Worm (Caenorhabditis elegans) whole organism, L1 larva: Measurements from ENCODE around the gene fbxa-81.

Experiments used
- C34B4.2 ChIP-seq: sonication (generic microtip); optimal IDR thresholded peaks from 2 replicates; lab custom pipeline; 2017; ENCODE audit warnings: mild to moderate bottlenecking, missing genetic modification characterization, missing compliant biosample characterization
- Y116A8C.19 ChIP-seq: sonication (generic microtip); optimal IDR thresholded peaks from 2 replicates; lab custom pipeline; 2016; ENCODE audit warnings: missing compliant biosample characterization, missing genetic modification characterization, borderline replicate concordance
- aly-2 ChIP-seq: fragments of 150-350 bp; optimal IDR thresholded peaks from 2 replicates; lab custom pipeline; 2014; ENCODE audit warnings: missing biosample characterization, missing genetic modification characterization
- blmp-1 ChIP-seq: fragments of 150-350 bp; optimal IDR thresholded peaks from 2 replicates; lab custom pipeline; 2014; ENCODE audit warnings: missing biosample characterization, missing genetic modification characterization
- ceh-88 ChIP-seq: fragments of 200-800 bp; sonication (Bioruptor generic); IDR thresholded peaks from 2 replicates; pipeline ENCODE4 v1.3.6; 2022; ENCODE audit warnings: missing genetic modification characterization, missing compliant biosample characterization
- efl-1 ChIP-seq, 4 experiments: fragments of 150-350 bp; optimal IDR thresholded peaks in 3 of 4; peaks in 1 of 4; 1 replicate in 1 of 4; 2 replicates in 3 of 4; lab custom pipeline; 2014; ENCODE audit warnings: missing biosample characterization in 2 of 4, missing genetic modification characterization in 2 of 4, missing genetic modification reagents in 2 of 4
- efl-3 ChIP-seq: fragments of 200-800 bp; sonication (Bioruptor generic); optimal IDR thresholded peaks from 2 replicates; lab custom pipeline; 2018; ENCODE audit warnings: mild to moderate bottlenecking, missing genetic modification characterization, missing compliant biosample characterization
- elt-3 ChIP-seq, 6 experiments: fragments of 150-350 bp in 1 of 6; sonication (generic microtip); optimal IDR thresholded peaks; 2 replicates each; lab custom pipeline; 2017 to 2018; ENCODE audit warnings: missing biosample characterization in 6 of 6, missing genetic modification characterization in 6 of 6, inconsistent platforms in 1 of 6
- ets-5 ChIP-seq: fragments of 200-800 bp; sonication (Bioruptor generic); IDR thresholded peaks from 2 replicates; pipeline ENCODE4 v1.3.6; 2022; ENCODE audit warnings: missing genetic modification characterization, missing compliant biosample characterization
- hlh-17 ChIP-seq: fragments of 200-800 bp; sonication (Bioruptor generic); optimal IDR thresholded peaks from 2 replicates; lab custom pipeline; 2018; ENCODE audit warnings: missing genetic modification characterization, mild to moderate bottlenecking, missing compliant biosample characterization, moderate library complexity, borderline replicate concordance
- hlh-4 ChIP-seq: sonication (generic microtip); optimal IDR thresholded peaks from 2 replicates; lab custom pipeline; 2016; ENCODE audit warnings: mild to moderate bottlenecking, missing genetic modification characterization, missing compliant biosample characterization
- irx-1 ChIP-seq: sonication (generic microtip); optimal IDR thresholded peaks from 2 replicates; lab custom pipeline; 2016; ENCODE audit warnings: missing genetic modification characterization, missing compliant biosample characterization
- jun-1 ChIP-seq: fragments of 150-350 bp; optimal IDR thresholded peaks from 2 replicates; lab custom pipeline; 2014; ENCODE audit warnings: missing biosample characterization, missing genetic modification reagents, missing genetic modification characterization
- lin-13 ChIP-seq: fragments of 150-350 bp; optimal IDR thresholded peaks from 2 replicates; lab custom pipeline; 2014; ENCODE audit warnings: missing biosample characterization, missing genetic modification reagents, missing genetic modification characterization
- lin-14 ChIP-seq: fragments of 200-800 bp; sonication (Bioruptor generic); optimal IDR thresholded peaks from 2 replicates; lab custom pipeline; 2018; ENCODE audit warnings: mild to moderate bottlenecking, missing genetic modification characterization, moderate library complexity, missing compliant biosample characterization
- lin-15B ChIP-seq: fragments of 150-350 bp; sonication (generic microtip); optimal IDR thresholded peaks from 3 replicates; lab custom pipeline; 2014; ENCODE audit warnings: missing biosample characterization, missing genetic modification characterization
- lin-39 ChIP-seq: fragments of 150-350 bp; optimal IDR thresholded peaks from 2 replicates; lab custom pipeline; 2014; ENCODE audit warnings: missing biosample characterization, missing genetic modification reagents, missing genetic modification characterization
- lsy-2 ChIP-seq, 2 experiments: fragments of 150-350 bp; optimal IDR thresholded peaks; 2 replicates each; lab custom pipeline; 2014; ENCODE audit warnings: missing biosample characterization in 2 of 2, missing genetic modification characterization in 2 of 2
- mab-9 ChIP-seq: fragments of 200-800 bp; sonication (Bioruptor generic); IDR thresholded peaks from 2 replicates; pipeline ENCODE4 v1.3.6; 2022; ENCODE audit warnings: missing genetic modification reagents, missing genetic modification characterization, missing compliant biosample characterization
- mdl-1 ChIP-seq, 2 experiments: fragments of 150-350 bp; optimal IDR thresholded peaks; 2 replicates each; lab custom pipeline; 2014 to 2017; ENCODE audit warnings: missing biosample characterization in 2 of 2, missing genetic modification characterization in 2 of 2, inconsistent platforms in 1 of 2
- mep-1 ChIP-seq: fragments of 150-350 bp; optimal IDR thresholded peaks from 2 replicates; lab custom pipeline; 2014; ENCODE audit warnings: missing biosample characterization, missing genetic modification characterization
- nhr-20 ChIP-seq: sonication (generic microtip); optimal IDR thresholded peaks from 2 replicates; lab custom pipeline; 2016; ENCODE audit warnings: mild to moderate bottlenecking, missing genetic modification characterization, missing compliant biosample characterization
- nhr-76 ChIP-seq: sonication (generic microtip); optimal IDR thresholded peaks from 2 replicates; lab custom pipeline; 2017; ENCODE audit warnings: missing biosample characterization, missing genetic modification characterization
- nhr-85 ChIP-seq: sonication (generic microtip); peaks from one replicate; lab custom pipeline; 2016; ENCODE audit warnings: missing genetic modification characterization, inconsistent platforms, missing compliant biosample characterization
- pag-3 ChIP-seq: sonication (generic microtip); optimal IDR thresholded peaks from 2 replicates; lab custom pipeline; 2017; ENCODE audit warnings: missing genetic modification characterization, mild to moderate bottlenecking, missing compliant biosample characterization, antibody characterized with exemption, borderline replicate concordance; ENCODE audit not compliant: insufficient read depth
- pax-3 ChIP-seq: fragments of 200-800 bp; sonication (Bioruptor generic); optimal IDR thresholded peaks from 2 replicates; lab custom pipeline; 2018; ENCODE audit warnings: mild to moderate bottlenecking, missing genetic modification characterization, moderate library complexity, missing compliant biosample characterization
- rnt-1 ChIP-seq: sonication (generic microtip); optimal IDR thresholded peaks from 2 replicates; lab custom pipeline; 2016; ENCODE audit warnings: mild to moderate bottlenecking, missing genetic modification characterization, moderate library complexity, missing compliant biosample characterization
- skn-1 ChIP-seq: fragments of 150-350 bp; optimal IDR thresholded peaks from 2 replicates; lab custom pipeline; 2014; ENCODE audit warnings: missing biosample characterization, missing genetic modification characterization
- snpc-4 ChIP-seq: fragments of 150-350 bp; optimal IDR thresholded peaks from 2 replicates; lab custom pipeline; 2014; ENCODE audit warnings: missing biosample characterization, missing genetic modification characterization
- snu-23 ChIP-seq: sonication (generic microtip); optimal IDR thresholded peaks from 2 replicates; lab custom pipeline; 2016; ENCODE audit warnings: missing genetic modification characterization, missing compliant biosample characterization
- sptf-1 ChIP-seq: fragments of 150-350 bp; optimal IDR thresholded peaks from 2 replicates; lab custom pipeline; 2014; ENCODE audit warnings: missing biosample characterization, missing genetic modification characterization
- tbx-2 ChIP-seq: sonication (generic microtip); optimal IDR thresholded peaks from 2 replicates; lab custom pipeline; 2016; ENCODE audit warnings: missing genetic modification characterization, missing compliant biosample characterization
- unc-30 ChIP-seq: sonication (generic microtip); optimal IDR thresholded peaks from 2 replicates; lab custom pipeline; 2017; ENCODE audit warnings: missing biosample characterization, missing genetic modification characterization
- unc-62 ChIP-seq: fragments of 150-350 bp; optimal IDR thresholded peaks from 2 replicates; lab custom pipeline; 2014; ENCODE audit warnings: missing biosample characterization, missing genetic modification reagents, missing genetic modification characterization
- unc-86 ChIP-seq: sonication (generic microtip); optimal IDR thresholded peaks from 2 replicates; lab custom pipeline; 2016; ENCODE audit warnings: missing genetic modification characterization, missing compliant biosample characterization
- ztf-11 ChIP-seq, 2 experiments: sonication (generic microtip); optimal IDR thresholded peaks; 2 replicates each; lab custom pipeline; 2016 to 2017; ENCODE audit warnings: missing genetic modification characterization in 2 of 2, missing biosample characterization in 1 of 2, missing compliant biosample characterization in 1 of 2

Gene fbxa-81

ce11 chrX:14581429-14581828, 39.5 kb upstream of the fbxa-81 start, which contains the start of gene sym-1:
sym-1 (plus strand) TSS chrX:14581622.
- TF ChIP-seq nhr-85 (tag; lab: Kevin White, UChicago) (peak; percentile 72), lin-14 (GFP tag; lab: Kevin White, UChicago) (peak; percentile 39), elt-3 (tag; optimal IDR thresholded peaks at IDR 0.05; lab: Kevin White, UChicago) (peak in 1 of 6 experiments; percentile 15), skn-1 (tag; lab: Kevin White, UChicago) (no peak), mep-1 (tag; lab: Kevin White, UChicago) (peak; percentile 32), lin-13 (no peak), nhr-20 (tag; lab: Kevin White, UChicago) (no peak), ets-5 (no peak), blmp-1 (tag; lab: Kevin White, UChicago) (peak; percentile 91), ceh-88 (GFP tag; lab: Robert Waterston, UW) (no peak)

ce11 chrX:14580853-14581252, 39.0 kb upstream of the fbxa-81 start:
- peak; percentile 99 for TF ChIP-seq blmp-1 (tag; lab: Kevin White, UChicago)
- TF ChIP-seq elt-3 (tag; optimal IDR thresholded peaks at IDR 0.05; lab: Kevin White, UChicago), result peak in 1 of 6 experiments; percentile 17
- no peak for TF ChIP-seq jun-1 (tag; lab: Kevin White, UChicago)

ce11 chrX:14577579-14578127, 35.8 kb upstream of the fbxa-81 start, which contains the start of gene let-4:
let-4 (plus strand) TSS chrX:14577935.
- no peak for TF ChIP-seq snu-23 (GFP tag; lab: Kevin White, UChicago)
- peak; percentile 61 for TF ChIP-seq blmp-1 (tag; lab: Kevin White, UChicago)
- TF ChIP-seq nhr-76 (tag; lab: Kevin White, UChicago), result no peak

ce11 chrX:14575920-14576319, 34.0 kb upstream of the fbxa-81 start:
- TF ChIP-seq lsy-2 (tag; optimal IDR thresholded peaks at IDR 0.05; lab: Kevin White, UChicago) (peak in 1 of 2 experiments; percentile 16), elt-3 (tag; optimal IDR thresholded peaks at IDR 0.05; lab: Kevin White, UChicago) (peak in 2 of 6 experiments; percentile 68 to 75), jun-1 (tag; lab: Kevin White, UChicago) (no peak), mep-1 (tag; lab: Kevin White, UChicago) (peak; percentile 57), rnt-1 (tag; lab: Kevin White, UChicago) (peak; percentile 4), nhr-20 (tag; lab: Kevin White, UChicago) (peak; percentile 37), lin-14 (GFP tag; lab: Kevin White, UChicago) (peak; percentile 62), snu-23 (GFP tag; lab: Kevin White, UChicago) (peak; percentile 9), nhr-85 (tag; lab: Kevin White, UChicago) (peak; percentile 94), hlh-17 (GFP tag; lab: Kevin White, UChicago) (no peak), blmp-1 (tag; lab: Kevin White, UChicago) (peak; percentile 97), efl-3 (GFP tag; lab: Kevin White, UChicago) (no peak), efl-1 (optimal IDR thresholded peaks at IDR 0.05; lab: Kevin White, UChicago) (no peak), efl-1 (GFP tag; optimal IDR thresholded peaks at IDR 0.05 in 1 of 2; lab: Kevin White, UChicago) (peak in 1 of 2 experiments; percentile 0)

- no peak for TF ChIP-seq unc-62 (GFP tag; lab: Kevin White, UChicago)
- TF ChIP-seq lin-15B (tag; lab: Kevin White, UChicago), result no peak
- no peak for TF ChIP-seq snpc-4 (tag; lab: Kevin White, UChicago)
- no peak for TF ChIP-seq hlh-17 (GFP tag; lab: Kevin White, UChicago)
- no peak for TF ChIP-seq aly-2 (tag; lab: Kevin White, UChicago)
- TF ChIP-seq lin-13, result no peak
- no peak for TF ChIP-seq unc-86
- TF ChIP-seq, all 84 proteins: peak for 0
Observed at ce11 chrX:14572419-14572818, 30.5 kb upstream of the fbxa-81 start, which contains the start of gene lron-1. lron-1 (plus strand) TSS chrX:14572719.

- TF ChIP-seq mdl-1 (tag; optimal IDR thresholded peaks at IDR 0.05; lab: Kevin White, UChicago) (no peak), sptf-1 (no peak), unc-30 (no peak), C34B4.2 (no peak), pax-3 (tag; lab: Kevin White, UChicago) (no peak), unc-62 (GFP tag; lab: Kevin White, UChicago) (no peak), hlh-4 (tag; lab: Kevin White, UChicago) (no peak), Y116A8C.19 (tag; lab: Kevin White, UChicago) (no peak), lin-39 (tag; lab: Kevin White, UChicago) (no peak), ztf-11 (tag; optimal IDR thresholded peaks at IDR 0.05; lab: Kevin White, UChicago) (no peak), irx-1 (tag; lab: Kevin White, UChicago) (no peak), pag-3 (tag; lab: Kevin White, UChicago) (no peak), elt-3 (tag; optimal IDR thresholded peaks at IDR 0.05; lab: Kevin White, UChicago) (no peak), tbx-2 (tag; lab: Kevin White, UChicago) (no peak), mab-9 (GFP tag; lab: Robert Waterston, UW) (no peak), lsy-2 (tag; optimal IDR thresholded peaks at IDR 0.05; lab: Kevin White, UChicago) (no peak), jun-1 (tag; lab: Kevin White, UChicago) (no peak)
Observed at ce11 chrX:14571277-14571676, 29.4 kb upstream of the fbxa-81 start.
